Fruit fly (Drosophila melanogaster): ENCODE data around the gene Eip78C.
A peak's percentile ranks its signal among the peaks of the same experiment; 100 is the strongest.

Gene Eip78C

DNA sequence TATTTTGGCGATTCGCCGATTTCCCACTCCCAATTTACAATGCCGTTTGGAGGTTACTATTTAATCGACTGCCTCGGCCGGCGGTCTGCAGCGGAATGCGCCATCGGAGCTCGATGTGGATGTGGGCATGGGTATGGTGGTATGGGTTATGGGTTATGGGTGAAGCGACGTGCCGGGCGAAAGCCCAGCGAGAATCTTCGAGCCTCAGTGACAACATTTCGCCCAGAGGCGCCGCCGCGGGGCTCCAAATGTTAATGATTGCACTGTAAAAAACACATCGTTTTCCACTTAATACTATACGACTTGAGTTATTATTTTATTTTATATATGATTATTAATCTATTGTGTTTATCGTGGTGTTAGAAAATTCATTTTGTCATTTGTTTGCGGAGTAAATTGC is 25.8 kb upstream of the Eip78C start:
- TF ChIP-seq CG12768 (GFP tag; optimal IDR thresholded peaks at IDR 0.05) (peak; percentile 48), Clk (GFP tag; optimal IDR thresholded peaks at IDR 0.05) (no peak), pad (GFP tag; optimal IDR thresholded peaks at IDR 0.05) (no peak), kay (GFP tag; ENCODE audit: borderline replicate concordance) (peak; percentile 72)

DNA sequence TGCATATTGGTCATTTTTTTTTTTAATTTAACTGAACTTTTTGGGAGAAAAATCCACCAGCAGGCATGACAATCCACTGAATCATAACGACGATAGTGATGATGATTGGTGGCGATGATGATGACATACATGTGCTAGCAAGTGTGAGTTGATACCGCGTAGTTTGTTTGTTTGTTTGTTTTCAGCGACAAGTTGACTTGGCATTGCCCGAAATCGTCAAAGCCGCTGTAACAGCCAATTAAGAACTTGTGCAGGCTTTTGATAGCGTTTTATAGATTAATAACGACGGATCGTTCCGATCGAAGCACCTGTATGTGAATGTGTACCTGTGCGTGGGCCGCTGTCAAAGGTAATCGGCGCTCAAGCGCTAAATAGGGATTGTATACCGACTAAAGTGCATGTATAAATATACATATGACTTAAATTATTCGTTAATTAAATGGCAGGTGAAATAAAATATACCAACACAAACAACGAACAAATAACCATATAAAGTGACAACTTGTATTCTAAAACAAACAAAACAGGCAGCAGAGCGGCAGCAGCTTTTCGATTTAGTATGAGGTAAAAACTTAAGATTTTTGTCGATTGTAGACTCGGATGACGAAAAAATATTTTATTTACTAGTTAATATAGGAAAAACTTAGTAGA is 25.0 kb upstream of the Eip78C start:
- TF ChIP-seq CG11617 (GFP tag; optimal IDR thresholded peaks at IDR 0.05): no peak
- peak; percentile 90 for TF ChIP-seq kay (GFP tag; ENCODE audit: borderline replicate concordance)

DNA sequence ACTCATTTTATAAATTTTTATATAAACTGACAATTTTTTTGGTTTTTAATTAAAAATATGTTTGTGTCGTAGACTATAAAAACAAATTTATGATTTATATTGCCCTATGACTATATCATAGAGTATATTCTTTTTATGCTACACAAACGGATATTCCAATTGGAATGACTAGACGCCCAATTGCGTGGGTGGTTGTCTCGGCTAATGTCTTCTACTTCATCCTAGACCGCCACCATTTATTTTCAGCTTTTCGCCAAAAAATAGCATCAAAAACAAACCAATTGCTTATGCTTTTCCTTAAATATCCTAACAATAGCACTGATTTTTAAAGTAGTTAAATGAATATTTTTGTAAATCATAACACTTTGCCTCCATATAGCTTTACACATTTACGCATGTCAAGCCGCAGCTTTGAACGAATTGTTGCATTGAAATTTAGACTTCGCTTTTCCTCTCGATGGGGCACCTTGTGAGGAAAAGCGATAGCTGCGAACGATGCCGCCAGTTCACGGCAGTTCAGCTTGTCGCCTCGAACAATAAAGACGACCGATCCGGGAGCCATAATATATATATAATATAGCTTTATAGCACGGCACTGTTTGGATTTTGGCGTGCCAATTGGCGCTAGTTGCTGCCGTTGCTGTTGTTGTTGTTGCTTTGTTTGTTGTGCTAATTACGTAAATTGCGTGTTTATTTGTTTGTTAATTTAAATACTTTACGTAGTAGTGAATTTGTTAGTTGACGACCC is 24.2 kb upstream of the Eip78C start:
- TF ChIP-seq pad (GFP tag; optimal IDR thresholded peaks at IDR 0.05) (no peak), cnc (optimal IDR thresholded peaks at IDR 0.05) (no peak), toe (GFP tag; optimal IDR thresholded peaks at IDR 0.05) (peak; percentile 39), CG14711 (tag; optimal IDR thresholded peaks at IDR 0.05) (no peak), CG7101 (tag; optimal IDR thresholded peaks at IDR 0.05) (no peak), CG12768 (GFP tag; optimal IDR thresholded peaks at IDR 0.05) (no peak), CG1620 (GFP tag; optimal IDR thresholded peaks at IDR 0.05) (no peak), CG5204 (GFP tag; optimal IDR thresholded peaks at IDR 0.05) (no peak), ovo (GFP tag; optimal IDR thresholded peaks at IDR 0.05) (no peak)

DNA sequence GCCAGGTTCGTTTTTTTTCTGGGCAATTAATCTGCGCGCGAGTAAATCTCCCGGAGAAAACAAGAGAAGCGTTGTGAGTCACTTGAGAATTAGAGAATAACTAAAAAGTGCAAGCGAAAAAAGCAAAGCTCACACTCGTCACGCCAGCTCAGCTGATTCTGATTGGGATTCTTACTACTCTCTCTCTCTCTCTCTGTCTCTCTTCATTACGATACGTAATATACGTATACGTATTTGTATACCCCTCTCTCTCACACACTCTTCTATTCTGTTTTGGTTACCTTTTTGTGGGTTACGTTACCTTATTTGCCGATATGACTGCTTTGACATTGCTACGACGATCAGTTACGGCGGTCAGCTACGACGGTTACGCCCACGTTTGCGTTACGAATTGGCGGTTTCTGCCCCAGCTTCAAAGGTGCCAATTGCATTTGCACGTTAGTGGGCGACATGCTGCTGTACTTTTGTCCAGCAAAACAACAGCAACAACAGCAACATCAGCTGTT is 23.6 kb upstream of the Eip78C start, which contains the start of the genes Targ1, CG10512 and Targ2:
Targ1 (minus strand) TSS at position 106 of the 506 bp plus-strand sequence.
CG10512 (plus strand) TSS at position 144 of the 506 bp plus-strand sequence.
Targ2 (minus strand) TSS at position 456 of the 506 bp plus-strand sequence.
- TF ChIP-seq CG11617 (GFP tag; optimal IDR thresholded peaks at IDR 0.05) (peak; percentile 44), tj (GFP tag; optimal IDR thresholded peaks at IDR 0.05) (peak; percentile 63), CG33017 (tag; optimal IDR thresholded peaks at IDR 0.05) (peak; percentile 28), bab1 (GFP tag; optimal IDR thresholded peaks at IDR 0.05) (peak; percentile 49), cic (GFP tag; optimal IDR thresholded peaks at IDR 0.05) (peak; percentile 72), pad (GFP tag; optimal IDR thresholded peaks at IDR 0.05) (no peak), toe (GFP tag; optimal IDR thresholded peaks at IDR 0.05) (peak; percentile 10), Mnt (GFP tag; optimal IDR thresholded peaks at IDR 0.05) (peak; percentile 54), CG14711 (tag; optimal IDR thresholded peaks at IDR 0.05) (no peak), kay (GFP tag; ENCODE audit: borderline replicate concordance) (peak; percentile 94)

dm6 chr3L:21204581-21205495 is 21.6 kb upstream of the Eip78C start:
- TF ChIP-seq tj (GFP tag; optimal IDR thresholded peaks at IDR 0.05) (peak; percentile 81), CG7045 (GFP tag; optimal IDR thresholded peaks at IDR 0.05) (no peak), CG5204 (GFP tag; optimal IDR thresholded peaks at IDR 0.05) (no peak), CG12768 (GFP tag; optimal IDR thresholded peaks at IDR 0.05) (peak; percentile 21), CG7101 (tag; optimal IDR thresholded peaks at IDR 0.05) (peak; percentile 6), CG14711 (tag; optimal IDR thresholded peaks at IDR 0.05) (no peak), CG33017 (tag; optimal IDR thresholded peaks at IDR 0.05) (no peak), cnc (optimal IDR thresholded peaks at IDR 0.05) (no peak), kay (GFP tag; ENCODE audit: borderline replicate concordance) (no peak), Hr96 (GFP tag; optimal IDR thresholded peaks at IDR 0.05) (no peak), Crg-1 (GFP tag; optimal IDR thresholded peaks at IDR 0.05) (no peak), bab1 (GFP tag; optimal IDR thresholded peaks at IDR 0.05) (no peak), toe (GFP tag; optimal IDR thresholded peaks at IDR 0.05) (no peak), Mnt (GFP tag; optimal IDR thresholded peaks at IDR 0.05) (no peak), CG1620 (GFP tag; optimal IDR thresholded peaks at IDR 0.05) (no peak), pad (GFP tag; optimal IDR thresholded peaks at IDR 0.05) (no peak), CG11617 (GFP tag; optimal IDR thresholded peaks at IDR 0.05) (no peak), ovo (GFP tag; optimal IDR thresholded peaks at IDR 0.05) (no peak), Clk (GFP tag; optimal IDR thresholded peaks at IDR 0.05) (no peak), cic (GFP tag; optimal IDR thresholded peaks at IDR 0.05) (no peak)

DNA sequence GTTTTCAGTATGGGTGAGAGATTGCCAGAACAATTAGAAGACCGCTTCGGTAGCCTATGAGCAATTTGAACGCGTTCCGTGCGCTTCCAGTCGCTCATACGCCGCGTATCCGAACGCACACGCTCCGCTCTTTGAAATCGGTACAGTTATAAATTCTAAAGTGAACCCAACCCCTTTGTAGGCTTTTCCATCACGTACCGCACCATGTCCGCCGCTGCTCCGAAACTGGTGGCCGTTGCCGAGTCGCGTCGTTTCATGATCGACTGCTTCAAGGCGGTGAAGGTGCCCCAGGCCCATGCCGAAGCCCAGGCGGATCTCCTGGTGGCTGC is 20.9 kb upstream of the Eip78C start:
- no peak for TF ChIP-seq tj (GFP tag; optimal IDR thresholded peaks at IDR 0.05)
- no peak for TF ChIP-seq Hr96 (GFP tag; optimal IDR thresholded peaks at IDR 0.05)
- TF ChIP-seq CG1620 (GFP tag; optimal IDR thresholded peaks at IDR 0.05): no peak
- no peak for TF ChIP-seq cnc (optimal IDR thresholded peaks at IDR 0.05)
- TF ChIP-seq CG7101 (tag; optimal IDR thresholded peaks at IDR 0.05): no peak
- TF ChIP-seq CG12768 (GFP tag; optimal IDR thresholded peaks at IDR 0.05): no peak
- no peak for TF ChIP-seq bab1 (GFP tag; optimal IDR thresholded peaks at IDR 0.05)
- TF ChIP-seq cic (GFP tag; optimal IDR thresholded peaks at IDR 0.05): no peak
- no peak for TF ChIP-seq Crg-1 (GFP tag; optimal IDR thresholded peaks at IDR 0.05)
- TF ChIP-seq pad (GFP tag; optimal IDR thresholded peaks at IDR 0.05): no peak
- TF ChIP-seq CG33017 (tag; optimal IDR thresholded peaks at IDR 0.05): no peak
- TF ChIP-seq Mnt (GFP tag; optimal IDR thresholded peaks at IDR 0.05): no peak
- no peak for TF ChIP-seq CG14711 (tag; optimal IDR thresholded peaks at IDR 0.05)
- TF ChIP-seq Clk (GFP tag; optimal IDR thresholded peaks at IDR 0.05): no peak
- no peak for TF ChIP-seq CG7045 (GFP tag; optimal IDR thresholded peaks at IDR 0.05)
- TF ChIP-seq CG5204 (GFP tag; optimal IDR thresholded peaks at IDR 0.05): no peak
- no peak for TF ChIP-seq kay (GFP tag; ENCODE audit: borderline replicate concordance)
- TF ChIP-seq toe (GFP tag; optimal IDR thresholded peaks at IDR 0.05): no peak
- no peak for TF ChIP-seq ovo (GFP tag; optimal IDR thresholded peaks at IDR 0.05)

All from whole organism, adult.